Fruit fly (Drosophila melanogaster) Kc167 (cell line): ENCODE measurements around the gene TkR99D.

Source experiments
- h ChIP-seq: fragments of >200 bp; optimal IDR thresholded peaks from 3 replicates; lab custom pipeline; 2018; ENCODE audit warnings: missing external identifiers
- psq ChIP-seq: fragments of >200 bp; optimal IDR thresholded peaks from 2 replicates; lab custom pipeline; 2017; ENCODE audit warnings: missing external identifiers

- TF ChIP-seq psq (lab: Kevin White, UChicago), result no peak
- TF ChIP-seq h (lab: Kevin White, UChicago), result no peak
These were observed 35.4 kb upstream of the TkR99D start, which contains the start of the genes Nlp and Nph for dm6 chr3R:30004648-30005047.
